Fruit fly (Drosophila melanogaster) whole organism, embryonic: ENCODE data around the gene CG44355.

Source experiments
- Atf-2 ChIP-seq: fragments of 200-800 bp; sonication (Bioruptor generic); optimal IDR thresholded peaks from 2 replicates; lab custom pipeline; 2016; ENCODE audit warnings: missing biosample characterization, missing genetic modification characterization
- Atf3 ChIP-seq: fragments of 200-800 bp; sonication (Bioruptor generic); optimal IDR thresholded peaks from 3 replicates; lab custom pipeline; 2016; ENCODE audit warnings: missing biosample characterization, missing genetic modification characterization
- Atf6 ChIP-seq: fragments of 200-800 bp; sonication (Bioruptor generic); IDR thresholded peaks from 2 replicates; pipeline ENCODE4 v1.3.6; 2022; ENCODE audit warnings: missing biosample characterization, missing genetic modification characterization
- C15 ChIP-seq: fragments of 200-800 bp; sonication (Bioruptor generic); IDR thresholded peaks from 3 replicates; pipeline ENCODE4 v1.3.6; 2022; ENCODE audit warnings: missing biosample characterization, missing genetic modification characterization
- CG10321 ChIP-seq: fragments of 200-800 bp; sonication (Bioruptor generic); IDR thresholded peaks from 2 replicates; pipeline ENCODE4 v1.3.6; 2022; ENCODE audit warnings: missing biosample characterization, missing genetic modification characterization
- CG10959 ChIP-seq: fragments of 200-800 bp; sonication (Bioruptor generic); IDR thresholded peaks from 2 replicates; pipeline ENCODE4 v1.3.6; 2022; ENCODE audit warnings: missing biosample characterization, missing genetic modification characterization
- CG11085 ChIP-seq: fragments of 200-800 bp; sonication (Bioruptor generic); IDR thresholded peaks from 2 replicates; pipeline ENCODE4 v1.3.6; 2022; ENCODE audit warnings: missing biosample characterization, missing genetic modification characterization
- CG11560 ChIP-seq: fragments of 200-800 bp; sonication (Bioruptor generic); IDR thresholded peaks from 3 replicates; pipeline ENCODE4 v1.3.6; 2022; ENCODE audit warnings: missing biosample characterization, missing genetic modification characterization
- CG11695 ChIP-seq: fragments of 200-800 bp; sonication (Bioruptor generic); IDR thresholded peaks from 3 replicates; pipeline ENCODE4 v1.3.6; 2022; ENCODE audit warnings: missing biosample characterization, missing genetic modification characterization
- CG11696 ChIP-seq: fragments of 200-800 bp; sonication (Bioruptor generic); IDR thresholded peaks from 2 replicates; pipeline ENCODE4 v1.3.6; 2022; ENCODE audit warnings: missing biosample characterization, missing genetic modification characterization
- CG12071 ChIP-seq: fragments of 200-800 bp; sonication (Bioruptor generic); optimal IDR thresholded peaks from 3 replicates; lab custom pipeline; 2018; ENCODE audit warnings: missing biosample characterization, mild to moderate bottlenecking, missing genetic modification characterization
- CG12299 ChIP-seq: fragments of 200-800 bp; sonication (Bioruptor generic); optimal IDR thresholded peaks from 2 replicates; lab custom pipeline; 2018; ENCODE audit warnings: missing biosample characterization, mild to moderate bottlenecking, missing genetic modification characterization
- CG12769 ChIP-seq: fragments of 200-800 bp; sonication (Bioruptor generic); optimal IDR thresholded peaks from 2 replicates; lab custom pipeline; 2019; ENCODE audit warnings: missing biosample characterization, mild to moderate bottlenecking, missing genetic modification characterization, moderate library complexity
- CG1647 ChIP-seq: fragments of 200-800 bp; sonication (Bioruptor generic); optimal IDR thresholded peaks from 3 replicates; lab custom pipeline; 2016; ENCODE audit warnings: missing biosample characterization, missing genetic modification characterization
- CG17568 ChIP-seq: fragments of 200-800 bp; sonication (Bioruptor generic); optimal IDR thresholded peaks from 2 replicates; lab custom pipeline; 2018; ENCODE audit warnings: missing biosample characterization, mild to moderate bottlenecking, missing genetic modification characterization, moderate library complexity
- CG17802 ChIP-seq: fragments of 200-800 bp; sonication (Bioruptor generic); optimal IDR thresholded peaks from 2 replicates; lab custom pipeline; 2018; ENCODE audit warnings: missing biosample characterization, mild to moderate bottlenecking, missing genetic modification characterization, moderate library complexity
- CG34224 ChIP-seq: fragments of 200-800 bp; sonication (Bioruptor generic); IDR thresholded peaks from 3 replicates; pipeline ENCODE4 v1.3.6; 2022; ENCODE audit warnings: missing biosample characterization, missing genetic modification characterization; ENCODE audit not compliant: partially characterized antibody
- CG4328 ChIP-seq: fragments of 200-800 bp; sonication (Bioruptor generic); optimal IDR thresholded peaks from 3 replicates; lab custom pipeline; 2017; ENCODE audit warnings: missing biosample characterization, missing genetic modification reagents, missing genetic modification characterization
- CG4360 ChIP-seq: fragments of 200-800 bp; sonication (Bioruptor generic); IDR thresholded peaks from 2 replicates; pipeline ENCODE4 v1.3.6; 2022; ENCODE audit warnings: missing biosample characterization, missing genetic modification characterization
- CG4424 ChIP-seq: fragments of 200-800 bp; sonication (Bioruptor generic); optimal IDR thresholded peaks from 3 replicates; lab custom pipeline; 2016; ENCODE audit warnings: missing biosample characterization, missing genetic modification characterization
- D19B ChIP-seq: fragments of 200-800 bp; sonication (Bioruptor generic); optimal IDR thresholded peaks from 2 replicates; lab custom pipeline; 2017; ENCODE audit warnings: missing biosample characterization, mild to moderate bottlenecking, missing genetic modification characterization
- Dbx ChIP-seq: fragments of 200-800 bp; sonication (Bioruptor generic); IDR thresholded peaks from 3 replicates; pipeline ENCODE4 v1.3.6; 2022; ENCODE audit warnings: missing biosample characterization, missing genetic modification characterization
- Deaf1 ChIP-seq: fragments of 200-800 bp; optimal IDR thresholded peaks from 3 replicates; lab custom pipeline; 2019; ENCODE audit warnings: missing biosample characterization, mild to moderate bottlenecking, missing genetic modification characterization, moderate library complexity
- Dp ChIP-seq: fragments of 200-800 bp; sonication (Bioruptor generic); optimal IDR thresholded peaks from 2 replicates; lab custom pipeline; 2018; ENCODE audit warnings: missing biosample characterization, mild to moderate bottlenecking, missing genetic modification characterization, moderate library complexity
- E2f1 ChIP-seq: fragments of 200-800 bp; sonication (Bioruptor generic); IDR thresholded peaks from 2 replicates; pipeline ENCODE4 v1.3.6; 2022; ENCODE audit warnings: missing biosample characterization, missing genetic modification characterization
- GATAe ChIP-seq: fragments of 200-800 bp; sonication (Bioruptor generic); conservative IDR thresholded peaks from 2 replicates; pipeline ENCODE4 v1.3.6; 2022; ENCODE audit warnings: missing biosample characterization, missing genetic modification characterization
- HLH3B ChIP-seq: fragments of 200-800 bp; sonication (Bioruptor generic); IDR thresholded peaks from 2 replicates; pipeline ENCODE4 v1.3.6; 2022; ENCODE audit warnings: missing biosample characterization, missing genetic modification characterization
- HmgZ ChIP-seq: fragments of 200-800 bp; sonication (Bioruptor generic); optimal IDR thresholded peaks from 2 replicates; lab custom pipeline; 2018; ENCODE audit warnings: missing biosample characterization, mild to moderate bottlenecking, missing genetic modification characterization
- Lim3 ChIP-seq: fragments of 200-800 bp; sonication (Bioruptor generic); IDR thresholded peaks from 2 replicates; pipeline ENCODE4 v1.3.6; 2022; ENCODE audit warnings: missing biosample characterization, missing genetic modification characterization
- MTF-1 ChIP-seq: fragments of 200-800 bp; sonication (Bioruptor generic); optimal IDR thresholded peaks from 2 replicates; lab custom pipeline; 2018; ENCODE audit warnings: missing biosample characterization, mild to moderate bottlenecking, missing genetic modification characterization, borderline replicate concordance
- NK7.1 ChIP-seq: fragments of 200-800 bp; sonication (Bioruptor generic); optimal IDR thresholded peaks from 3 replicates; lab custom pipeline; 2016; ENCODE audit warnings: missing biosample characterization, missing genetic modification characterization
- Nf-YC ChIP-seq: fragments of 200-800 bp; optimal IDR thresholded peaks from 3 replicates; lab custom pipeline; 2019; ENCODE audit warnings: missing biosample characterization, mild to moderate bottlenecking, missing genetic modification characterization, moderate library complexity
- ac ChIP-seq: fragments of 200-800 bp; sonication (Bioruptor generic); optimal IDR thresholded peaks from 3 replicates; lab custom pipeline; 2017; ENCODE audit warnings: missing biosample characterization, mild to moderate bottlenecking, missing genetic modification characterization
- bowl ChIP-seq: fragments of 200-800 bp; sonication (Bioruptor generic); IDR thresholded peaks from 2 replicates; pipeline ENCODE4 v1.3.6; 2022; ENCODE audit warnings: missing biosample characterization, missing genetic modification characterization
- br ChIP-seq: fragments of >200 bp; optimal IDR thresholded peaks from 2 replicates; lab custom pipeline; 2017
- btn ChIP-seq: fragments of 200-800 bp; sonication (Bioruptor generic); optimal IDR thresholded peaks from 2 replicates; lab custom pipeline; 2016; ENCODE audit warnings: missing biosample characterization, missing genetic modification characterization
- chinmo ChIP-seq: fragments of 200-800 bp; sonication (Bioruptor generic); IDR thresholded peaks from 4 replicates; pipeline ENCODE4 v1.3.6; 2022; ENCODE audit warnings: missing biosample characterization, missing genetic modification characterization; ENCODE audit not compliant: partially characterized antibody
- ci ChIP-seq: fragments of 200-800 bp; sonication (Bioruptor generic); IDR thresholded peaks from 3 replicates; pipeline ENCODE4 v1.3.6; 2022; ENCODE audit warnings: missing biosample characterization, missing genetic modification characterization
- corto ChIP-seq: fragments of 200-800 bp; sonication (Bioruptor generic); optimal IDR thresholded peaks from 2 replicates; lab custom pipeline; 2016; ENCODE audit warnings: missing biosample characterization, mild to moderate bottlenecking, missing genetic modification characterization, moderate library complexity
- crc ChIP-seq: fragments of 200-800 bp; sonication (Bioruptor generic); optimal IDR thresholded peaks from 2 replicates; lab custom pipeline; 2016; ENCODE audit warnings: missing biosample characterization, missing genetic modification characterization
- crp ChIP-seq, 2 experiments: fragments of 200-800 bp; sonication (Bioruptor generic); optimal IDR thresholded peaks; 2 replicates in 1 of 2; 3 replicates in 1 of 2; lab custom pipeline; 2017; ENCODE audit warnings: missing biosample characterization in 2 of 2, missing genetic modification characterization in 2 of 2, mild to moderate bottlenecking in 1 of 2, moderate library complexity in 1 of 2
- dati ChIP-seq: fragments of 200-800 bp; sonication (Bioruptor generic); IDR thresholded peaks from 2 replicates; pipeline ENCODE4 v1.3.6; 2022; ENCODE audit warnings: missing biosample characterization, missing genetic modification characterization
- disco-r ChIP-seq: fragments of 200-800 bp; sonication (Bioruptor generic); optimal IDR thresholded peaks from 2 replicates; lab custom pipeline; 2016; ENCODE audit warnings: missing biosample characterization, missing genetic modification characterization
- hbn ChIP-seq: fragments of 200-800 bp; sonication (Bioruptor generic); IDR thresholded peaks from 2 replicates; pipeline ENCODE4 v1.3.6; 2022; ENCODE audit warnings: missing biosample characterization, missing genetic modification characterization; ENCODE audit not compliant: partially characterized antibody
- kay ChIP-seq: fragments of 200-800 bp; sonication (Bioruptor generic); optimal IDR thresholded peaks from 2 replicates; lab custom pipeline; 2016; ENCODE audit warnings: missing biosample characterization, missing genetic modification characterization
- oc ChIP-seq: fragments of 200-800 bp; sonication (Bioruptor generic); optimal IDR thresholded peaks from 2 replicates; lab custom pipeline; 2018; ENCODE audit warnings: missing biosample characterization, mild to moderate bottlenecking, missing genetic modification characterization, moderate library complexity
- odd ChIP-seq: fragments of 200-800 bp; sonication (Bioruptor generic); optimal IDR thresholded peaks from 2 replicates; lab custom pipeline; 2017; ENCODE audit warnings: missing biosample characterization, mild to moderate bottlenecking, missing genetic modification characterization
- org-1 ChIP-seq: fragments of 200-800 bp; sonication (Bioruptor generic); optimal IDR thresholded peaks from 2 replicates; lab custom pipeline; 2017; ENCODE audit warnings: missing biosample characterization, missing genetic modification characterization
- otp ChIP-seq: fragments of 200-800 bp; sonication (Bioruptor generic); IDR thresholded peaks from 3 replicates; pipeline ENCODE4, ENCODE4 v1.3.6; 2022; ENCODE audit warnings: missing biosample characterization, missing genetic modification characterization
- pho ChIP-seq: fragments of 200-800 bp; sonication (Bioruptor generic); optimal IDR thresholded peaks from 2 replicates; lab custom pipeline; 2016; ENCODE audit warnings: missing biosample characterization, missing genetic modification characterization
- pum ChIP-seq: fragments of 200-800 bp; sonication (Bioruptor generic); optimal IDR thresholded peaks from 2 replicates; lab custom pipeline; 2016; ENCODE audit warnings: missing biosample characterization, missing genetic modification characterization
- scrt ChIP-seq: fragments of 200-800 bp; sonication (Bioruptor generic); optimal IDR thresholded peaks from 2 replicates; lab custom pipeline; 2018; ENCODE audit warnings: missing biosample characterization, mild to moderate bottlenecking, missing genetic modification characterization, moderate library complexity
- yki ChIP-seq: fragments of >200 bp; optimal IDR thresholded peaks from 3 replicates; lab custom pipeline; 2018

The CG44355 gene

dm6 chr3L:12271195-12271618, 39.4 kb upstream of the CG44355 start, which contains the start of gene Pbgs (continued):
- TF ChIP-seq CG1647 (GFP tag; lab: Kevin White, UChicago) (no peak), pum (GFP tag; lab: Kevin White, UChicago) (no peak), Atf-2 (no peak), CG12071 (no peak), MTF-1 (GFP tag; lab: Kevin White, UChicago) (peak; percentile 33), Atf3 (GFP tag; lab: Kevin White, UChicago) (no peak), oc (tag; lab: Kevin White, UChicago) (no peak), HmgZ (no peak), scrt (peak; percentile 68), yki (lab: Kevin White, UChicago) (no peak), CG4328 (GFP tag; lab: Kevin White, UChicago) (peak; percentile 28), CG11085 (GFP tag; lab: Robert Waterston, UW) (no peak), Atf6 (no peak), dati (GFP tag; lab: Robert Waterston, UW) (no peak), ac (no peak), CG10321 (GFP tag; lab: Robert Waterston, UW) (no peak), disco-r (no peak), crc (GFP tag; lab: Kevin White, UChicago) (no peak), CG10959 (no peak), C15 (no peak), CG4424 (peak; percentile 53), pho (no peak), CG4360 (GFP tag; lab: Robert Waterston, UW) (no peak), CG34224 (GFP tag; lab: Robert Waterston, UW) (no peak), Dp (GFP tag; lab: Kevin White, UChicago) (no peak), NK7.1 (GFP tag; lab: Kevin White, UChicago) (no peak), kay (GFP tag; lab: Kevin White, UChicago) (no peak), Dbx (GFP tag; lab: Robert Waterston, UW) (peak; percentile 35; the same call in 1 of the 3 replicates), crp (GFP tag; optimal IDR thresholded peaks at IDR 0.05; lab: Kevin White, UChicago) (no peak), bowl (GFP tag; lab: Robert Waterston, UW) (no peak), CG12769 (tag; lab: Kevin White, UChicago) (no peak), E2f1 (GFP tag; lab: Robert Waterston, UW) (0 out of 2 replicates have a peak, but pooled peaks have one; percentile 28), otp (GFP tag; lab: Robert Waterston, UW) (no peak), CG12299 (tag; lab: Kevin White, UChicago) (peak; percentile 22), hbn (GFP tag; lab: Robert Waterston, UW) (no peak), CG11695 (GFP tag; lab: Robert Waterston, UW) (peak; percentile 64; the same call in 2 of the 3 replicates), Deaf1 (tag; lab: Kevin White, UChicago) (no peak), corto (GFP tag; lab: Kevin White, UChicago) (no peak), CG17568 (peak; percentile 97), HLH3B (GFP tag; lab: Robert Waterston, UW) (no peak; the same call in 1 of the 2 replicates), btn (GFP tag; lab: Kevin White, UChicago) (no peak), CG17802 (tag; lab: Kevin White, UChicago) (no peak), CG11696 (0 out of 2 replicates have a peak, but pooled peaks have one; percentile 25), ci (GFP tag; lab: Robert Waterston, UW) (peak; percentile 76), Nf-YC (tag; lab: Kevin White, UChicago) (peak; percentile 73), CG11560 (tag; lab: Robert Waterston, UW) (no peak), org-1 (GFP tag; lab: Kevin White, UChicago) (peak; percentile 27), Lim3 (GFP tag; lab: Robert Waterston, UW) (no peak), GATAe (GFP tag; lab: Robert Waterston, UW) (no peak), br (lab: Kevin White, UChicago) (no peak), D19B (GFP tag; lab: Kevin White, UChicago) (no peak), chinmo (no peak), odd (GFP tag; lab: Kevin White, UChicago) (no peak)
